Worm (Caenorhabditis elegans): ENCODE results near the gene usp-46.
A peak's percentile ranks its signal among the peaks of the same experiment; 100 is the strongest.

- TF ChIP-seq unc-55 (GFP tag; optimal IDR thresholded peaks at IDR 0.05) (no peak), lsy-2 (tag; optimal IDR thresholded peaks at IDR 0.05) (peak in 1 of 2 experiments; percentile 16), blmp-1 (tag; optimal IDR thresholded peaks at IDR 0.05; ENCODE audit: insufficient read depth) (no peak), R02D3.7 (tag; optimal IDR thresholded peaks at IDR 0.05) (no peak), ceh-82 (tag; optimal IDR thresholded peaks at IDR 0.05) (no peak), ceh-16 (tag; optimal IDR thresholded peaks at IDR 0.05) (no peak), unc-62 (GFP tag; optimal IDR thresholded peaks at IDR 0.05) (no peak)
These were observed 31.9 kb upstream of the usp-46 start for ce11 chrIII:9744525-9744924.

All from whole organism, L2 larva.